Worm (Caenorhabditis elegans) whole organism, mixed stage, embryonic: Measurements from ENCODE around the gene ZK546.4.

Experiments used
- M03D4.4 ChIP-seq: sonication (generic microtip); optimal IDR thresholded peaks from 2 replicates; lab custom pipeline; 2017; ENCODE audit warnings: mild to moderate bottlenecking, missing genetic modification characterization, missing compliant biosample characterization
- bed-3 ChIP-seq: fragments of 200-800 bp; sonication (Bioruptor generic); optimal IDR thresholded peaks from 3 replicates; lab custom pipeline; 2018; ENCODE audit warnings: mild to moderate bottlenecking, missing genetic modification characterization, moderate library complexity, missing compliant biosample characterization
- mab-5 ChIP-seq: fragments of 150-350 bp; optimal IDR thresholded peaks from 2 replicates; lab custom pipeline; 2014; ENCODE audit warnings: missing biosample characterization, missing genetic modification characterization
- nhr-237 ChIP-seq: fragments of 150-350 bp; optimal IDR thresholded peaks from 2 replicates; lab custom pipeline; 2014; ENCODE audit warnings: missing biosample characterization, missing genetic modification characterization
- nhr-28 ChIP-seq: fragments of 150-350 bp; optimal IDR thresholded peaks from 2 replicates; lab custom pipeline; 2014; ENCODE audit warnings: missing biosample characterization, missing genetic modification characterization
- snpc-4 ChIP-seq: fragments of 150-350 bp; optimal IDR thresholded peaks from 2 replicates; lab custom pipeline; 2014; ENCODE audit warnings: missing biosample characterization, missing genetic modification characterization
- unc-39 ChIP-seq: fragments of 150-350 bp; optimal IDR thresholded peaks from 2 replicates; lab custom pipeline; 2014; ENCODE audit warnings: missing biosample characterization, missing genetic modification characterization

- no peak for TF ChIP-seq mab-5 (tag; lab: Kevin White, UChicago)
- TF ChIP-seq snpc-4, result no peak
- TF ChIP-seq nhr-28 (tag; lab: Kevin White, UChicago), result no peak
- no peak for TF ChIP-seq unc-39 (tag; lab: Kevin White, UChicago)
- TF ChIP-seq M03D4.4 (tag; lab: Kevin White, UChicago), result no peak
- no peak for TF ChIP-seq nhr-237
- TF ChIP-seq bed-3 (GFP tag; lab: Kevin White, UChicago), result no peak
Observed at ce11 chrII:4918501-4919021, 19.3 kb upstream of the ZK546.4 start.
